Worm (Caenorhabditis elegans) whole organism, early embryonic: ENCODE data around the gene Y57G11C.36.

Experiments
- B0310.2 ChIP-seq: sonication (generic microtip); optimal IDR thresholded peaks from 2 replicates; lab custom pipeline; 2016; ENCODE audit warnings: mild to moderate bottlenecking, missing genetic modification characterization, missing compliant biosample characterization
- flt-1 ChIP-seq: fragments of 200-800 bp; sonication (Bioruptor generic); IDR thresholded peaks from 2 replicates; pipeline ENCODE4 v1.3.6; 2022; ENCODE audit warnings: missing genetic modification characterization, missing compliant biosample characterization

- TF ChIP-seq B0310.2 (tag; lab: Kevin White, UChicago): no peak
- TF ChIP-seq flt-1 (GFP tag; lab: Robert Waterston, UW): no peak
Measured at ce11 chrIV:14763938-14764718, 9.5 kb downstream of the Y57G11C.36 start.
